Fruit fly (Drosophila melanogaster) whole organism, embryonic: ENCODE results near the gene Obp99b.

ENCODE experiments used
- Abd-B ChIP-seq: fragments of 200-800 bp; sonication (Bioruptor generic); optimal IDR thresholded peaks from 2 replicates; lab custom pipeline; 2018; ENCODE audit warnings: missing biosample characterization, mild to moderate bottlenecking, missing genetic modification characterization, moderate library complexity
- CG10366 ChIP-seq: fragments of 200-800 bp; sonication (Bioruptor generic); IDR thresholded peaks from 2 replicates; pipeline ENCODE4 v1.3.6; 2022; ENCODE audit warnings: missing biosample characterization, missing genetic modification characterization
- CG13123 ChIP-seq: fragments of 200-800 bp; sonication (Bioruptor generic); optimal IDR thresholded peaks from 2 replicates; lab custom pipeline; 2016; ENCODE audit warnings: missing biosample characterization, missing genetic modification characterization
- CG17802 ChIP-seq: fragments of 200-800 bp; sonication (Bioruptor generic); optimal IDR thresholded peaks from 2 replicates; lab custom pipeline; 2018; ENCODE audit warnings: missing biosample characterization, mild to moderate bottlenecking, missing genetic modification characterization, moderate library complexity
- CG1832 ChIP-seq: fragments of 200-800 bp; sonication (Bioruptor generic); optimal IDR thresholded peaks from 2 replicates; lab custom pipeline; 2017; ENCODE audit warnings: missing biosample characterization, mild to moderate bottlenecking, missing genetic modification characterization, inconsistent platforms
- CG2199 ChIP-seq: fragments of 200-800 bp; sonication (Bioruptor generic); IDR thresholded peaks from 3 replicates; pipeline ENCODE4 v1.3.6; 2022; ENCODE audit warnings: missing biosample characterization, missing genetic modification characterization
- CG2678 ChIP-seq: fragments of 200-800 bp; sonication (Bioruptor generic); optimal IDR thresholded peaks from 3 replicates; lab custom pipeline; 2019; ENCODE audit warnings: missing biosample characterization, mild to moderate bottlenecking, missing genetic modification characterization, moderate library complexity
- CG34422 ChIP-seq: fragments of 200-800 bp; sonication (Bioruptor generic); IDR thresholded peaks from 3 replicates; pipeline ENCODE4 v1.3.6; 2022; ENCODE audit warnings: missing biosample characterization, missing genetic modification characterization
- CG4360 ChIP-seq: fragments of 200-800 bp; sonication (Bioruptor generic); IDR thresholded peaks from 2 replicates; pipeline ENCODE4 v1.3.6; 2022; ENCODE audit warnings: missing biosample characterization, missing genetic modification characterization
- CG4404 ChIP-seq: fragments of 200-800 bp; sonication (Bioruptor generic); IDR thresholded peaks from 2 replicates; pipeline ENCODE4 v1.3.6; 2022; ENCODE audit warnings: missing biosample characterization, missing genetic modification characterization
- CG5245 ChIP-seq: fragments of 200-800 bp; sonication (Bioruptor generic); optimal IDR thresholded peaks from 3 replicates; lab custom pipeline; 2016; ENCODE audit warnings: missing biosample characterization, missing genetic modification characterization
- CG8478 ChIP-seq: fragments of >200 bp; optimal IDR thresholded peaks from 2 replicates; lab custom pipeline; 2018
- CG9215 ChIP-seq: fragments of 200-800 bp; sonication (Bioruptor generic); IDR thresholded peaks from 2 replicates; pipeline ENCODE4 v1.3.6; 2022; ENCODE audit warnings: missing biosample characterization, missing genetic modification characterization
- CTCF ChIP-seq: fragments of 200-800 bp; sonication (Bioruptor generic); optimal IDR thresholded peaks from 2 replicates; lab custom pipeline; 2017; ENCODE audit warnings: missing biosample characterization, mild to moderate bottlenecking, missing genetic modification characterization, moderate library complexity
- Dbx ChIP-seq: fragments of 200-800 bp; sonication (Bioruptor generic); IDR thresholded peaks from 3 replicates; pipeline ENCODE4 v1.3.6; 2022; ENCODE audit warnings: missing biosample characterization, missing genetic modification characterization
- Dfd ChIP-seq, 2 experiments: fragments of >200 bp; optimal IDR thresholded peaks; 2 replicates each; lab custom pipeline; 2017; ENCODE audit warnings: missing biosample characterization in 2 of 2, missing genetic modification characterization in 2 of 2
- Dip3 ChIP-seq: fragments of 200-800 bp; sonication (Bioruptor generic); optimal IDR thresholded peaks from 3 replicates; lab custom pipeline; 2016; ENCODE audit warnings: missing biosample characterization, missing genetic modification characterization
- Drgx ChIP-seq: fragments of 200-800 bp; sonication (Bioruptor generic); IDR thresholded peaks from 2 replicates; pipeline ENCODE4 v1.3.6; 2022; ENCODE audit warnings: missing biosample characterization, missing genetic modification characterization
- Fer2 ChIP-seq: fragments of 200-800 bp; sonication (Bioruptor generic); optimal IDR thresholded peaks from 2 replicates; lab custom pipeline; 2018; ENCODE audit warnings: missing biosample characterization, mild to moderate bottlenecking, missing genetic modification characterization, moderate library complexity
- GATAe ChIP-seq: fragments of 200-800 bp; sonication (Bioruptor generic); conservative IDR thresholded peaks from 2 replicates; pipeline ENCODE4 v1.3.6; 2022; ENCODE audit warnings: missing biosample characterization, missing genetic modification characterization
- HLH54F ChIP-seq: fragments of 200-800 bp; sonication (Bioruptor generic); optimal IDR thresholded peaks from 3 replicates; lab custom pipeline; 2016; ENCODE audit warnings: missing biosample characterization, missing genetic modification characterization
- HLHmδ ChIP-seq: fragments of 200-800 bp; sonication (Bioruptor generic); optimal IDR thresholded peaks from 2 replicates; lab custom pipeline; 2018; ENCODE audit warnings: missing biosample characterization, mild to moderate bottlenecking, missing genetic modification characterization, moderate library complexity
- MBD-R2 ChIP-seq: fragments of 200-800 bp; sonication (Bioruptor generic); IDR thresholded peaks from 2 replicates; pipeline ENCODE4 v1.3.6; 2022; ENCODE audit warnings: missing biosample characterization, missing genetic modification characterization
- Nf-YC ChIP-seq: fragments of 200-800 bp; optimal IDR thresholded peaks from 3 replicates; lab custom pipeline; 2019; ENCODE audit warnings: missing biosample characterization, mild to moderate bottlenecking, missing genetic modification characterization, moderate library complexity
- Oaz ChIP-seq: fragments of 200-800 bp; sonication (Bioruptor generic); IDR thresholded peaks from 2 replicates; pipeline ENCODE4 v1.3.6; 2022; ENCODE audit warnings: missing biosample characterization, missing genetic modification characterization
- Ptx1 ChIP-seq: fragments of 200-800 bp; sonication (Bioruptor generic); IDR thresholded peaks from 2 replicates; pipeline ENCODE4 v1.3.6; 2022; ENCODE audit warnings: missing biosample characterization, missing genetic modification characterization
- az2 ChIP-seq: fragments of 200-800 bp; sonication (Bioruptor generic); optimal IDR thresholded peaks from 3 replicates; lab custom pipeline; 2016; ENCODE audit warnings: missing biosample characterization, missing genetic modification characterization
- bab2 ChIP-seq: fragments of 200-800 bp; sonication (Bioruptor generic); optimal IDR thresholded peaks from 2 replicates; lab custom pipeline; 2016; ENCODE audit warnings: missing biosample characterization, missing genetic modification characterization
- bbx ChIP-seq: fragments of 200-800 bp; sonication (Bioruptor generic); IDR thresholded peaks from 2 replicates; pipeline ENCODE4 v1.3.6; 2022; ENCODE audit warnings: missing biosample characterization, missing genetic modification characterization; ENCODE audit not compliant: partially characterized antibody
- bcd ChIP-seq: fragments of 200-800 bp; sonication (Bioruptor generic); optimal IDR thresholded peaks from 2 replicates; lab custom pipeline; 2017; ENCODE audit warnings: missing biosample characterization, mild to moderate bottlenecking, missing genetic modification characterization
- bsh ChIP-seq, 2 experiments: fragments of 200-800 bp; sonication (Bioruptor generic); optimal IDR thresholded peaks; 2 replicates each; lab custom pipeline; 2017 to 2018; ENCODE audit warnings: mild to moderate bottlenecking in 2 of 2, missing biosample characterization in 2 of 2, missing genetic modification characterization in 2 of 2, moderate library complexity in 1 of 2
- da ChIP-seq: fragments of 200-800 bp; sonication (Bioruptor generic); optimal IDR thresholded peaks from 2 replicates; lab custom pipeline; 2016; ENCODE audit warnings: missing biosample characterization, missing genetic modification characterization
- disco-r ChIP-seq: fragments of 200-800 bp; sonication (Bioruptor generic); optimal IDR thresholded peaks from 2 replicates; lab custom pipeline; 2016; ENCODE audit warnings: missing biosample characterization, missing genetic modification characterization
- fd3F ChIP-seq: fragments of 200-800 bp; sonication (Bioruptor generic); optimal IDR thresholded peaks from 2 replicates; lab custom pipeline; 2018; ENCODE audit warnings: missing biosample characterization, mild to moderate bottlenecking, missing genetic modification characterization, moderate library complexity
- fru ChIP-seq: fragments of >200 bp; optimal IDR thresholded peaks from 2 replicates; lab custom pipeline; 2017
- gro ChIP-seq: fragments of 200-800 bp; sonication (Bioruptor generic); optimal IDR thresholded peaks from 2 replicates; lab custom pipeline; 2016; ENCODE audit warnings: missing biosample characterization, missing genetic modification characterization
- hb ChIP-seq: fragments of 200-800 bp; sonication (Bioruptor generic); IDR thresholded peaks from 3 replicates; pipeline ENCODE4 v1.3.6; 2022; ENCODE audit warnings: missing biosample characterization, missing genetic modification characterization; ENCODE audit not compliant: partially characterized antibody
- hth ChIP-seq: fragments of >200 bp; optimal IDR thresholded peaks from 2 replicates; lab custom pipeline; 2017; ENCODE audit warnings: inconsistent platforms
- kni ChIP-seq: fragments of 200-800 bp; sonication (Bioruptor generic); optimal IDR thresholded peaks from 3 replicates; lab custom pipeline; 2017; ENCODE audit warnings: mild to moderate bottlenecking, missing biosample characterization, missing genetic modification reagents, missing genetic modification characterization
- knrl ChIP-seq: fragments of 200-800 bp; sonication (Bioruptor generic); IDR thresholded peaks from 3 replicates; pipeline ENCODE4 v1.3.6; 2022; ENCODE audit warnings: missing biosample characterization, missing genetic modification characterization; ENCODE audit not compliant: partially characterized antibody
- lab ChIP-seq: fragments of 200-800 bp; sonication (Bioruptor generic); optimal IDR thresholded peaks from 3 replicates; lab custom pipeline; 2017; ENCODE audit warnings: missing biosample characterization, missing genetic modification characterization, mild to moderate bottlenecking, moderate library complexity, missing genetic modification reagents
- lbe ChIP-seq: fragments of 200-800 bp; sonication (Bioruptor generic); optimal IDR thresholded peaks from 2 replicates; lab custom pipeline; 2016; ENCODE audit warnings: missing biosample characterization, mild to moderate bottlenecking, missing genetic modification characterization
- lilli ChIP-seq: fragments of 200-800 bp; sonication (Bioruptor generic); optimal IDR thresholded peaks from 3 replicates; lab custom pipeline; 2016; ENCODE audit warnings: missing biosample characterization, missing genetic modification characterization
- nerfin-2 ChIP-seq: fragments of 200-800 bp; sonication (Bioruptor generic); IDR thresholded peaks from 2 replicates; pipeline ENCODE4 v1.3.6; 2022; ENCODE audit warnings: missing biosample characterization, missing genetic modification characterization; ENCODE audit not compliant: partially characterized antibody
- oc ChIP-seq: fragments of 200-800 bp; sonication (Bioruptor generic); optimal IDR thresholded peaks from 2 replicates; lab custom pipeline; 2018; ENCODE audit warnings: missing biosample characterization, mild to moderate bottlenecking, missing genetic modification characterization, moderate library complexity
- p53 ChIP-seq: fragments of 200-800 bp; sonication (Bioruptor generic); optimal IDR thresholded peaks from 2 replicates; lab custom pipeline; 2016; ENCODE audit warnings: missing biosample characterization, missing genetic modification characterization
- pfk ChIP-seq: fragments of 200-800 bp; sonication (Bioruptor generic); optimal IDR thresholded peaks from 2 replicates; lab custom pipeline; 2018; ENCODE audit warnings: missing biosample characterization, mild to moderate bottlenecking, missing genetic modification characterization, moderate library complexity
- ranshi ChIP-seq: fragments of 200-800 bp; sonication (Bioruptor generic); IDR thresholded peaks from 2 replicates; pipeline ENCODE4 v1.3.6; 2022; ENCODE audit warnings: missing biosample characterization, missing genetic modification characterization
- rib ChIP-seq: fragments of 200-800 bp; sonication (Bioruptor generic); IDR thresholded peaks from 2 replicates; pipeline ENCODE4 v1.3.6; 2022; ENCODE audit warnings: missing biosample characterization, missing genetic modification characterization
- row ChIP-seq: fragments of 200-800 bp; sonication (Bioruptor generic); IDR thresholded peaks from 3 replicates; pipeline ENCODE4 v1.3.6; 2022; ENCODE audit warnings: missing biosample characterization, missing genetic modification characterization
- salm ChIP-seq: fragments of 200-800 bp; sonication (Bioruptor generic); optimal IDR thresholded peaks from 2 replicates; lab custom pipeline; 2018; ENCODE audit warnings: missing biosample characterization, mild to moderate bottlenecking, missing genetic modification characterization
- sim ChIP-seq: fragments of 200-800 bp; sonication (Bioruptor generic); IDR thresholded peaks from 2 replicates; pipeline ENCODE4 v1.3.6; 2022; ENCODE audit warnings: missing biosample characterization, missing genetic modification characterization
- sna ChIP-seq: fragments of 200-800 bp; sonication (Bioruptor generic); IDR thresholded peaks from 2 replicates; pipeline ENCODE4 v1.3.6; 2022; ENCODE audit warnings: missing biosample characterization, missing genetic modification characterization; ENCODE audit not compliant: partially characterized antibody
- vvl ChIP-seq: fragments of 200-800 bp; sonication (Bioruptor generic); IDR thresholded peaks from 2 replicates; pipeline ENCODE4 v1.3.6; 2022; ENCODE audit warnings: missing biosample characterization, missing genetic modification characterization

Gene Obp99b

dm6 chr3R:29696359-29696758, 20.3 kb downstream of the Obp99b start (continued):
- TF ChIP-seq sna (GFP tag; lab: Robert Waterston, UW): no peak
- TF ChIP-seq hth (lab: Kevin White, UChicago): no peak
- no peak for TF ChIP-seq CG5245 (GFP tag; lab: Kevin White, UChicago)
- no peak for TF ChIP-seq CTCF (GFP tag; lab: Kevin White, UChicago)
- TF ChIP-seq bsh (GFP tag; optimal IDR thresholded peaks at IDR 0.05; lab: Kevin White, UChicago): peak in 1 of 2 experiments; percentile 32
- no peak for TF ChIP-seq kni (GFP tag; lab: Kevin White, UChicago)
- TF ChIP-seq nerfin-2 (GFP tag; lab: Robert Waterston, UW): no peak
- no peak for TF ChIP-seq knrl (GFP tag; lab: Robert Waterston, UW)
- TF ChIP-seq MBD-R2: no peak
- TF ChIP-seq Dip3 (GFP tag; lab: Kevin White, UChicago): no peak
- no peak for TF ChIP-seq lab
- TF ChIP-seq Fer2: no peak
- TF ChIP-seq CG2199 (GFP tag; lab: Robert Waterston, UW): no peak
- no peak for TF ChIP-seq Dbx (GFP tag; lab: Robert Waterston, UW)
- no peak for TF ChIP-seq GATAe (GFP tag; lab: Robert Waterston, UW)
- no peak for TF ChIP-seq fd3F (GFP tag; lab: Kevin White, UChicago)
- no peak for TF ChIP-seq Drgx
- TF ChIP-seq fru (lab: Kevin White, UChicago): no peak
- TF ChIP-seq disco-r (GFP tag; lab: Kevin White, UChicago): no peak
- no peak for TF ChIP-seq CG13123 (GFP tag; lab: Kevin White, UChicago)
- TF ChIP-seq Dfd (GFP tag; optimal IDR thresholded peaks at IDR 0.05; lab: Kevin White, UChicago): no peak
- peak; percentile 67 for TF ChIP-seq CG4404 (GFP tag; lab: Robert Waterston, UW)
- 0 out of 2 replicates have a peak, but pooled peaks have one; percentile 22 for TF ChIP-seq vvl (GFP tag; lab: Robert Waterston, UW)
- TF ChIP-seq lilli (GFP tag; lab: Kevin White, UChicago): no peak
- no peak for TF ChIP-seq bcd
- TF ChIP-seq Oaz (GFP tag; lab: Robert Waterston, UW): no peak
- TF ChIP-seq az2 (GFP tag; lab: Kevin White, UChicago): no peak
- TF ChIP-seq oc: no peak
- TF ChIP-seq pfk (GFP tag; lab: Kevin White, UChicago): no peak
- TF ChIP-seq CG4360 (GFP tag; lab: Robert Waterston, UW): 0 out of 2 replicates have a peak, but pooled peaks have one; percentile 15
- TF ChIP-seq bbx (GFP tag; lab: Robert Waterston, UW): no peak
- no peak for TF ChIP-seq CG1832
- TF ChIP-seq CG9215 (GFP tag; lab: Robert Waterston, UW): no peak
- TF ChIP-seq gro (GFP tag; lab: Kevin White, UChicago): no peak
- 0 out of 3 replicates have a peak, but pooled peaks have one; percentile 11 for TF ChIP-seq CG34422
- no peak for TF ChIP-seq da
- TF ChIP-seq lbe (GFP tag; lab: Kevin White, UChicago): no peak
- TF ChIP-seq CG10366 (GFP tag; lab: Robert Waterston, UW): no peak
- TF ChIP-seq hb (GFP tag; lab: Robert Waterston, UW): no peak
- no peak for TF ChIP-seq CG2678
- peak; percentile 33; the same call in 2 of the 3 replicates for TF ChIP-seq row (GFP tag; lab: Robert Waterston, UW)
- no peak for TF ChIP-seq bab2 (GFP tag; lab: Kevin White, UChicago)
- TF ChIP-seq Nf-YC (tag; lab: Kevin White, UChicago): no peak
- no peak for TF ChIP-seq ranshi (GFP tag; lab: Robert Waterston, UW)
- TF ChIP-seq p53 (GFP tag; lab: Kevin White, UChicago): no peak
- TF ChIP-seq sim (GFP tag; lab: Robert Waterston, UW): no peak
- no peak for TF ChIP-seq HLH54F (GFP tag; lab: Kevin White, UChicago)
- no peak for TF ChIP-seq HLHmδ (GFP tag; lab: Kevin White, UChicago)
- TF ChIP-seq rib: no peak
- TF ChIP-seq CG17802 (tag; lab: Kevin White, UChicago): peak; percentile 21
- TF ChIP-seq salm: no peak
- no peak for TF ChIP-seq Abd-B (GFP tag; lab: Kevin White, UChicago)
- no peak for TF ChIP-seq Ptx1 (GFP tag; lab: Robert Waterston, UW)
- no peak for TF ChIP-seq CG8478 (lab: Kevin White, UChicago)
